Fruit fly (Drosophila melanogaster): ENCODE results near the gene Nprl2.

Gene Nprl2

dm6 chrX:16930465-16931286 lies 46.5 kb upstream of the Nprl2 start (continued):
- TF ChIP-seq CG4282 (GFP tag; optimal IDR thresholded peaks at IDR 0.05) (no peak), crp (GFP tag; optimal IDR thresholded peaks at IDR 0.05) (no peak), CG6272 (GFP tag; IDR thresholded peaks at IDR 0.05) (peak; percentile 63; the same call in 1 of the 2 replicates), Max (GFP tag; optimal IDR thresholded peaks at IDR 0.05) (peak; percentile 1), al (GFP tag; IDR thresholded peaks at IDR 0.05) (peak; percentile 56), knrl (GFP tag; IDR thresholded peaks at IDR 0.05; ENCODE audit: partially characterized antibody) (no peak), CG10979 (tag; optimal IDR thresholded peaks at IDR 0.05) (peak; percentile 76), Atf6 (GFP tag; IDR thresholded peaks at IDR 0.05) (peak; percentile 48; the same call in 1 of the 2 replicates), CG3847 (GFP tag; IDR thresholded peaks at IDR 0.05) (peak; percentile 60), CG6854 (GFP tag; optimal IDR thresholded peaks at IDR 0.05) (no peak), CG17829 (tag; optimal IDR thresholded peaks at IDR 0.05) (peak; percentile 60), so (GFP tag; IDR thresholded peaks at IDR 0.05) (peak; percentile 44; the same call in 2 of the 3 replicates), ci (GFP tag; IDR thresholded peaks at IDR 0.05) (no peak; the same call in 2 of the 3 replicates), Dfd (GFP tag; optimal IDR thresholded peaks at IDR 0.05) (no peak), ATbp (GFP tag; optimal IDR thresholded peaks at IDR 0.05) (peak; percentile 48), CG32772 (GFP tag; IDR thresholded peaks at IDR 0.05) (peak; percentile 73), CG15269 (tag; optimal IDR thresholded peaks at IDR 0.05) (peak; percentile 68), repo (GFP tag; optimal IDR thresholded peaks at IDR 0.05) (no peak), schlank (tag; optimal IDR thresholded peaks at IDR 0.05) (no peak), Abd-B (GFP tag; optimal IDR thresholded peaks at IDR 0.05) (peak; percentile 41), CG2875 (GFP tag; optimal IDR thresholded peaks at IDR 0.05) (peak; percentile 2), E2f2 (GFP tag; IDR thresholded peaks at IDR 0.05) (0 out of 2 replicates have a peak, but pooled peaks have one; percentile 10), CoRest (tag; optimal IDR thresholded peaks at IDR 0.05) (peak; percentile 48), D (optimal IDR thresholded peaks at IDR 0.05) (no peak), D (GFP tag; optimal IDR thresholded peaks at IDR 0.05) (peak; percentile 52), Gsc (GFP tag; IDR thresholded peaks at IDR 0.05) (no peak), tio (GFP tag; optimal IDR thresholded peaks at IDR 0.05) (no peak), CG1233 (GFP tag; optimal IDR thresholded peaks at IDR 0.05) (no peak), CG33557 (GFP tag; optimal IDR thresholded peaks at IDR 0.05) (no peak), abd-A (tag; optimal IDR thresholded peaks at IDR 0.05) (no peak), CG11456 (GFP tag; IDR thresholded peaks at IDR 0.05) (peak; percentile 75; the same call in 2 of the 3 replicates), dysf (GFP tag; IDR thresholded peaks at IDR 0.05) (peak; percentile 80), Dek (tag; optimal IDR thresholded peaks at IDR 0.05) (peak; percentile 36), Optix (GFP tag; IDR thresholded peaks at IDR 0.05) (no peak), CG9727 (GFP tag; optimal IDR thresholded peaks at IDR 0.05) (peak; percentile 58), insv (GFP tag; optimal IDR thresholded peaks at IDR 0.05) (no peak), CG30403 (GFP tag; optimal IDR thresholded peaks at IDR 0.05) (peak; percentile 71), CG1602 (GFP tag; optimal IDR thresholded peaks at IDR 0.05) (peak; percentile 39), twi (tag; optimal IDR thresholded peaks at IDR 0.05) (no peak), Mrtf (GFP tag; IDR thresholded peaks at IDR 0.05) (peak; percentile 59; the same call in 1 of the 3 replicates), CG5180 (GFP tag; optimal IDR thresholded peaks at IDR 0.05) (peak; percentile 47), ind (GFP tag; optimal IDR thresholded peaks at IDR 0.05) (peak; percentile 58), zfh2 (GFP tag; optimal IDR thresholded peaks at IDR 0.05) (no peak), az2 (GFP tag; optimal IDR thresholded peaks at IDR 0.05) (peak; percentile 36), dm (GFP tag; optimal IDR thresholded peaks at IDR 0.05) (no peak), CG8290 (GFP tag; optimal IDR thresholded peaks at IDR 0.05) (no peak), CG8290 (tag; optimal IDR thresholded peaks at IDR 0.05) (peak in 1 of 2 experiments; percentile 21), CG6813 (GFP tag; optimal IDR thresholded peaks at IDR 0.05) (peak; percentile 30), ttk (GFP tag; IDR thresholded peaks at IDR 0.05) (peak; percentile 75)
